Fruit fly (Drosophila melanogaster) whole organism, embryonic: Measurements from ENCODE around the gene RfC4.
A peak's percentile ranks its signal among the peaks of the same experiment; 100 is the strongest.

Experiments
- Adf1 ChIP-seq: fragments of 200-800 bp; sonication (Bioruptor generic); IDR thresholded peaks from 2 replicates; pipeline ENCODE4 v1.3.6; 2022; ENCODE audit warnings: missing biosample characterization, missing genetic modification characterization
- Asciz ChIP-seq: fragments of 200-800 bp; sonication (Bioruptor generic); optimal IDR thresholded peaks from 2 replicates; lab custom pipeline; 2017; ENCODE audit warnings: missing biosample characterization, mild to moderate bottlenecking, missing genetic modification characterization, missing genetic modification reagents
- Atf3 ChIP-seq: fragments of 200-800 bp; sonication (Bioruptor generic); optimal IDR thresholded peaks from 3 replicates; lab custom pipeline; 2016; ENCODE audit warnings: missing biosample characterization, missing genetic modification characterization
- Awh ChIP-seq: fragments of 200-800 bp; sonication (Bioruptor generic); IDR thresholded peaks from 2 replicates; pipeline ENCODE4, ENCODE4 v1.3.6; 2022; ENCODE audit warnings: missing biosample characterization, missing genetic modification characterization
- B-H2 ChIP-seq: fragments of 200-800 bp; sonication (Bioruptor generic); optimal IDR thresholded peaks from 2 replicates; lab custom pipeline; 2018; ENCODE audit warnings: missing biosample characterization, mild to moderate bottlenecking, missing genetic modification characterization
- BEAF-32 ChIP-seq: fragments of 200-800 bp; sonication (Bioruptor generic); optimal IDR thresholded peaks from 3 replicates; lab custom pipeline; 2017; ENCODE audit warnings: missing biosample characterization, missing genetic modification characterization, mild to moderate bottlenecking, moderate library complexity, missing genetic modification reagents
- CG10209 ChIP-seq: fragments of 200-800 bp; sonication (Bioruptor generic); optimal IDR thresholded peaks from 3 replicates; lab custom pipeline; 2017; ENCODE audit warnings: missing biosample characterization, mild to moderate bottlenecking, missing genetic modification characterization, missing genetic modification reagents
- CG10321 ChIP-seq: fragments of 200-800 bp; sonication (Bioruptor generic); IDR thresholded peaks from 2 replicates; pipeline ENCODE4 v1.3.6; 2022; ENCODE audit warnings: missing biosample characterization, missing genetic modification characterization
- CG12659 ChIP-seq: fragments of 200-800 bp; sonication (Bioruptor generic); optimal IDR thresholded peaks from 3 replicates; lab custom pipeline; 2017; ENCODE audit warnings: mild to moderate bottlenecking, missing biosample characterization, missing genetic modification reagents, missing genetic modification characterization
- CG13287 ChIP-seq: fragments of 200-800 bp; sonication (Bioruptor generic); IDR thresholded peaks from 2 replicates; pipeline ENCODE4 v1.3.6; 2022; ENCODE audit warnings: missing biosample characterization, missing genetic modification characterization; ENCODE audit not compliant: partially characterized antibody
- CG14667 ChIP-seq: fragments of 200-800 bp; sonication (Bioruptor generic); IDR thresholded peaks from 2 replicates; pipeline ENCODE4 v1.3.6; 2022; ENCODE audit warnings: missing biosample characterization, missing genetic modification characterization
- CG15479 ChIP-seq: fragments of 200-800 bp; sonication (Bioruptor generic); optimal IDR thresholded peaks from 3 replicates; lab custom pipeline; 2019; ENCODE audit warnings: missing biosample characterization, mild to moderate bottlenecking, missing genetic modification characterization, moderate library complexity
- CG1602 ChIP-seq: fragments of 200-800 bp; sonication (Bioruptor generic); optimal IDR thresholded peaks from 3 replicates; lab custom pipeline; 2016; ENCODE audit warnings: missing biosample characterization, missing genetic modification characterization
- CG1603 ChIP-seq: fragments of 200-800 bp; sonication (Bioruptor generic); optimal IDR thresholded peaks from 2 replicates; lab custom pipeline; 2019; ENCODE audit warnings: missing biosample characterization, mild to moderate bottlenecking, missing genetic modification characterization, moderate library complexity
- CG17385 ChIP-seq: fragments of 200-800 bp; sonication (Bioruptor generic); optimal IDR thresholded peaks from 3 replicates; lab custom pipeline; 2018; ENCODE audit warnings: missing biosample characterization, mild to moderate bottlenecking, missing genetic modification characterization
- CG17829 ChIP-seq: fragments of 200-800 bp; optimal IDR thresholded peaks from 2 replicates; lab custom pipeline; 2019; ENCODE audit warnings: missing biosample characterization, mild to moderate bottlenecking, missing genetic modification characterization, moderate library complexity
- CG2116 ChIP-seq: fragments of 200-800 bp; sonication (Bioruptor generic); optimal IDR thresholded peaks from 3 replicates; lab custom pipeline; 2018; ENCODE audit warnings: missing biosample characterization, mild to moderate bottlenecking, missing genetic modification characterization
- CG2120 ChIP-seq: fragments of 200-800 bp; sonication (Bioruptor generic); optimal IDR thresholded peaks from 3 replicates; lab custom pipeline; 2016; ENCODE audit warnings: missing biosample characterization, missing genetic modification characterization
- CG4854 ChIP-seq: fragments of 200-800 bp; sonication (Bioruptor generic); optimal IDR thresholded peaks from 2 replicates; lab custom pipeline; 2016; ENCODE audit warnings: missing biosample characterization, missing genetic modification characterization, inconsistent platforms
- CG8089 ChIP-seq: fragments of 200-800 bp; sonication (Bioruptor generic); optimal IDR thresholded peaks from 3 replicates; lab custom pipeline; 2016; ENCODE audit warnings: missing biosample characterization, missing genetic modification characterization
- CG8478 ChIP-seq: fragments of >200 bp; optimal IDR thresholded peaks from 2 replicates; lab custom pipeline; 2018
- CG9876 ChIP-seq: fragments of 200-800 bp; sonication (Bioruptor generic); optimal IDR thresholded peaks from 2 replicates; lab custom pipeline; 2016; ENCODE audit warnings: missing biosample characterization, missing genetic modification characterization
- Dbx ChIP-seq: fragments of 200-800 bp; sonication (Bioruptor generic); IDR thresholded peaks from 3 replicates; pipeline ENCODE4 v1.3.6; 2022; ENCODE audit warnings: missing biosample characterization, missing genetic modification characterization
- E2f2 ChIP-seq: fragments of 200-800 bp; sonication (Bioruptor generic); IDR thresholded peaks from 2 replicates; pipeline ENCODE4 v1.3.6; 2022; ENCODE audit warnings: missing biosample characterization, missing genetic modification characterization
- MESR4 ChIP-seq: fragments of 200-800 bp; sonication (Bioruptor generic); optimal IDR thresholded peaks from 2 replicates; lab custom pipeline; 2018; ENCODE audit warnings: missing biosample characterization, mild to moderate bottlenecking, missing genetic modification characterization, moderate library complexity
- Myb ChIP-seq: fragments of 200-800 bp; sonication (Bioruptor generic); optimal IDR thresholded peaks from 2 replicates; lab custom pipeline; 2016; ENCODE audit warnings: missing biosample characterization, missing genetic modification characterization
- Neu2 ChIP-seq: fragments of 200-800 bp; sonication (Bioruptor generic); optimal IDR thresholded peaks from 3 replicates; lab custom pipeline; 2016; ENCODE audit warnings: missing biosample characterization, missing genetic modification characterization, borderline replicate concordance
- Poxn ChIP-seq: fragments of 200-800 bp; sonication (Bioruptor generic); IDR thresholded peaks from 2 replicates; pipeline ENCODE4 v1.3.6; 2022; ENCODE audit warnings: missing biosample characterization, missing genetic modification characterization
- Sin3A ChIP-seq: fragments of >200 bp; optimal IDR thresholded peaks from 2 replicates; lab custom pipeline; 2018
- Sry-δ ChIP-seq: fragments of 200-800 bp; sonication (Bioruptor generic); optimal IDR thresholded peaks from 2 replicates; lab custom pipeline; 2016; ENCODE audit warnings: missing biosample characterization, missing genetic modification characterization
- YL-1 ChIP-seq: fragments of 200-800 bp; sonication (Bioruptor generic); optimal IDR thresholded peaks from 3 replicates; lab custom pipeline; 2017; ENCODE audit warnings: missing biosample characterization, mild to moderate bottlenecking, missing genetic modification characterization
- ato ChIP-seq: fragments of 200-800 bp; sonication (Bioruptor generic); IDR thresholded peaks from 2 replicates; pipeline ENCODE4 v1.3.6; 2022; ENCODE audit warnings: missing biosample characterization, missing genetic modification characterization; ENCODE audit not compliant: partially characterized antibody
- bcd ChIP-seq: fragments of 200-800 bp; sonication (Bioruptor generic); optimal IDR thresholded peaks from 2 replicates; lab custom pipeline; 2017; ENCODE audit warnings: missing biosample characterization, mild to moderate bottlenecking, missing genetic modification characterization
- chn ChIP-seq: fragments of 200-800 bp; sonication (Bioruptor generic); optimal IDR thresholded peaks from 2 replicates; lab custom pipeline; 2016; ENCODE audit warnings: missing biosample characterization, missing genetic modification characterization
- ci ChIP-seq: fragments of 200-800 bp; sonication (Bioruptor generic); IDR thresholded peaks from 3 replicates; pipeline ENCODE4 v1.3.6; 2022; ENCODE audit warnings: missing biosample characterization, missing genetic modification characterization
- inv ChIP-seq: fragments of 200-800 bp; sonication (Bioruptor generic); IDR thresholded peaks from 2 replicates; pipeline ENCODE4 v1.3.6; 2022; ENCODE audit warnings: missing biosample characterization, missing genetic modification characterization; ENCODE audit not compliant: partially characterized antibody
- jigr1 ChIP-seq: fragments of 200-800 bp; sonication (Bioruptor generic); IDR thresholded peaks from 3 replicates; pipeline ENCODE4 v1.3.6; 2022; ENCODE audit warnings: missing biosample characterization, missing genetic modification characterization
- lbe ChIP-seq: fragments of 200-800 bp; sonication (Bioruptor generic); optimal IDR thresholded peaks from 2 replicates; lab custom pipeline; 2016; ENCODE audit warnings: missing biosample characterization, mild to moderate bottlenecking, missing genetic modification characterization
- nau ChIP-seq: fragments of 200-800 bp; sonication (Bioruptor generic); optimal IDR thresholded peaks from 3 replicates; lab custom pipeline; 2017; ENCODE audit warnings: missing biosample characterization, mild to moderate bottlenecking, missing genetic modification characterization, missing genetic modification reagents
- nerfin-1 ChIP-seq: fragments of 200-800 bp; sonication (Bioruptor generic); optimal IDR thresholded peaks from 3 replicates; lab custom pipeline; 2019; ENCODE audit warnings: missing biosample characterization, mild to moderate bottlenecking, missing genetic modification characterization, moderate library complexity
- nerfin-2 ChIP-seq: fragments of 200-800 bp; sonication (Bioruptor generic); IDR thresholded peaks from 2 replicates; pipeline ENCODE4 v1.3.6; 2022; ENCODE audit warnings: missing biosample characterization, missing genetic modification characterization; ENCODE audit not compliant: partially characterized antibody
- pan ChIP-seq, 4 experiments: fragments of >200 bp in 3 of 4; fragments of 200-800 bp in 1 of 4; sonication (Bioruptor generic) in 1 of 4; optimal IDR thresholded peaks in 3 of 4; IDR thresholded peaks in 1 of 4; 2 replicates each; pipeline versions ENCODE4 v1.3.6 to Lab custom; 2017 to 2022; ENCODE audit warnings: missing biosample characterization in 2 of 4, missing genetic modification characterization in 2 of 4, mixed read lengths in 1 of 4
- pzg ChIP-seq: fragments of 200-800 bp; sonication (Bioruptor generic); optimal IDR thresholded peaks from 3 replicates; lab custom pipeline; 2018; ENCODE audit warnings: missing biosample characterization, mild to moderate bottlenecking, missing genetic modification characterization, moderate library complexity
- sd ChIP-seq: fragments of 200-800 bp; sonication (Bioruptor generic); optimal IDR thresholded peaks from 3 replicates; lab custom pipeline; 2018; ENCODE audit warnings: missing biosample characterization, mild to moderate bottlenecking, missing genetic modification characterization, moderate library complexity
- sna ChIP-seq: fragments of 200-800 bp; sonication (Bioruptor generic); IDR thresholded peaks from 2 replicates; pipeline ENCODE4 v1.3.6; 2022; ENCODE audit warnings: missing biosample characterization, missing genetic modification characterization; ENCODE audit not compliant: partially characterized antibody
- so ChIP-seq: fragments of 200-800 bp; sonication (Bioruptor generic); IDR thresholded peaks from 3 replicates; pipeline ENCODE4 v1.3.6; 2022; ENCODE audit warnings: missing biosample characterization, missing genetic modification characterization
- sug ChIP-seq: fragments of 200-800 bp; optimal IDR thresholded peaks from 2 replicates; lab custom pipeline; 2019; ENCODE audit warnings: missing biosample characterization, mild to moderate bottlenecking, missing genetic modification characterization, moderate library complexity
- vfl ChIP-seq: fragments of 200-800 bp; sonication (Bioruptor generic); optimal IDR thresholded peaks from 2 replicates; lab custom pipeline; 2016; ENCODE audit warnings: missing biosample characterization, missing genetic modification characterization

The RfC4 gene

dm6 chr3L:4108072-4108843 is 27.6 kb downstream of the RfC4 start, which contains the start of gene Ack (continued):
- TF ChIP-seq CG2120 (GFP tag; lab: Kevin White, UChicago) (no peak), E2f2 (GFP tag; lab: Robert Waterston, UW) (peak; percentile 52), CG8089 (GFP tag; lab: Kevin White, UChicago) (no peak), Sin3A (lab: Kevin White, UChicago) (peak; percentile 49), nerfin-1 (tag; lab: Kevin White, UChicago) (peak; percentile 58), sna (peak; percentile 64), chn (GFP tag; lab: Kevin White, UChicago) (no peak), nerfin-2 (GFP tag; lab: Robert Waterston, UW) (peak; percentile 65), CG13287 (GFP tag; lab: Robert Waterston, UW) (peak; percentile 82), Asciz (GFP tag; lab: Kevin White, UChicago) (no peak), vfl (no peak), nau (GFP tag; lab: Kevin White, UChicago) (no peak), CG1602 (no peak), inv (peak; percentile 78), CG17829 (tag; lab: Kevin White, UChicago) (peak; percentile 5), CG4854 (no peak), Awh (GFP tag; lab: Robert Waterston, UW) (peak; percentile 55; the same call in 1 of the 2 replicates), Poxn (no peak), CG15479 (GFP tag; lab: Kevin White, UChicago) (peak; percentile 91), ato (GFP tag; lab: Robert Waterston, UW) (peak; percentile 17; the same call in 1 of the 2 replicates), so (GFP tag; lab: Robert Waterston, UW) (no peak), CG10321 (GFP tag; lab: Robert Waterston, UW) (no peak), pan (optimal IDR thresholded peaks at IDR 0.05; lab: Kevin White, UChicago) (no peak), pan (GFP tag; optimal IDR thresholded peaks at IDR 0.05 in 1 of 2, IDR thresholded peaks at IDR 0.05 in 1 of 2) (peak in 1 of 2 experiments; percentile 6), B-H2 (GFP tag; lab: Kevin White, UChicago) (no peak), BEAF-32 (GFP tag; lab: Kevin White, UChicago) (peak; percentile 88), CG10209 (GFP tag; lab: Kevin White, UChicago) (no peak), CG17385 (GFP tag; lab: Kevin White, UChicago) (no peak), MESR4 (peak; percentile 57), Myb (peak; percentile 90), YL-1 (GFP tag; lab: Kevin White, UChicago) (peak; percentile 68), lbe (GFP tag; lab: Kevin White, UChicago) (no peak), Neu2 (no peak), Adf1 (GFP tag; lab: Robert Waterston, UW) (peak; percentile 95), Atf3 (GFP tag; lab: Kevin White, UChicago) (no peak), CG8478 (lab: Kevin White, UChicago) (peak; percentile 26), sug (tag; lab: Kevin White, UChicago) (peak; percentile 31), CG14667 (no peak), ci (0 out of 3 replicates have a peak, but pooled peaks have one; percentile 23), CG2116 (peak; percentile 53), CG9876 (GFP tag; lab: Kevin White, UChicago) (no peak), sd (tag; lab: Kevin White, UChicago) (peak; percentile 24), Sry-δ (GFP tag; lab: Kevin White, UChicago) (peak; percentile 85), Dbx (GFP tag; lab: Robert Waterston, UW) (no peak), pzg (GFP tag; lab: Kevin White, UChicago) (peak; percentile 64), CG1603 (peak; percentile 42), bcd (GFP tag; lab: Kevin White, UChicago) (no peak), CG12659 (peak; percentile 18), jigr1 (GFP tag; lab: Robert Waterston, UW) (no peak)
